Fruit fly (Drosophila melanogaster) whole organism, embryonic: ENCODE data around the gene dpr20.

ENCODE experiments used
- Ada2b ChIP-seq: fragments of 200-800 bp; sonication (Bioruptor generic); IDR thresholded peaks from 2 replicates; pipeline ENCODE4 v1.3.6; 2022; ENCODE audit warnings: missing biosample characterization, missing genetic modification characterization
- CG11723 ChIP-seq: fragments of 200-800 bp; sonication (Bioruptor generic); optimal IDR thresholded peaks from 2 replicates; lab custom pipeline; 2017; ENCODE audit warnings: missing biosample characterization, mild to moderate bottlenecking, missing genetic modification characterization
- CG12659 ChIP-seq: fragments of 200-800 bp; sonication (Bioruptor generic); optimal IDR thresholded peaks from 3 replicates; lab custom pipeline; 2017; ENCODE audit warnings: mild to moderate bottlenecking, missing biosample characterization, missing genetic modification reagents, missing genetic modification characterization
- CG13287 ChIP-seq: fragments of 200-800 bp; sonication (Bioruptor generic); IDR thresholded peaks from 2 replicates; pipeline ENCODE4 v1.3.6; 2022; ENCODE audit warnings: missing biosample characterization, missing genetic modification characterization; ENCODE audit not compliant: partially characterized antibody
- CG14050 ChIP-seq: fragments of 200-800 bp; sonication (Bioruptor generic); IDR thresholded peaks from 3 replicates; pipeline ENCODE4 v1.3.6; 2022; ENCODE audit warnings: missing biosample characterization, missing genetic modification characterization
- CG1603 ChIP-seq: fragments of 200-800 bp; sonication (Bioruptor generic); optimal IDR thresholded peaks from 2 replicates; lab custom pipeline; 2019; ENCODE audit warnings: missing biosample characterization, mild to moderate bottlenecking, missing genetic modification characterization, moderate library complexity
- CG1792 ChIP-seq: fragments of 200-800 bp; sonication (Bioruptor generic); optimal IDR thresholded peaks from 2 replicates; lab custom pipeline; 2016; ENCODE audit warnings: missing biosample characterization, missing genetic modification characterization
- CG18599 ChIP-seq: fragments of 200-800 bp; sonication (Bioruptor generic); optimal IDR thresholded peaks from 3 replicates; lab custom pipeline; 2017; ENCODE audit warnings: missing biosample characterization, missing genetic modification characterization, mild to moderate bottlenecking, moderate library complexity, missing genetic modification reagents
- CG18619 ChIP-seq: fragments of 200-800 bp; sonication (Bioruptor generic); optimal IDR thresholded peaks from 3 replicates; lab custom pipeline; 2017; ENCODE audit warnings: missing biosample characterization, mild to moderate bottlenecking, missing genetic modification characterization
- CG18764 ChIP-seq: fragments of 200-800 bp; sonication (Bioruptor generic); optimal IDR thresholded peaks from 3 replicates; lab custom pipeline; 2016; ENCODE audit warnings: missing biosample characterization, missing genetic modification characterization
- CG33557 ChIP-seq: fragments of 200-800 bp; sonication (Bioruptor generic); optimal IDR thresholded peaks from 2 replicates; lab custom pipeline; 2019; ENCODE audit warnings: missing biosample characterization, mild to moderate bottlenecking, missing genetic modification characterization, moderate library complexity
- CG4424 ChIP-seq: fragments of 200-800 bp; sonication (Bioruptor generic); optimal IDR thresholded peaks from 3 replicates; lab custom pipeline; 2016; ENCODE audit warnings: missing biosample characterization, missing genetic modification characterization
- CG6854 ChIP-seq: fragments of 200-800 bp; sonication (Bioruptor generic); optimal IDR thresholded peaks from 3 replicates; lab custom pipeline; 2017; ENCODE audit warnings: missing biosample characterization, mild to moderate bottlenecking, missing genetic modification characterization
- CG9215 ChIP-seq: fragments of 200-800 bp; sonication (Bioruptor generic); IDR thresholded peaks from 2 replicates; pipeline ENCODE4 v1.3.6; 2022; ENCODE audit warnings: missing biosample characterization, missing genetic modification characterization
- CG9797 ChIP-seq: fragments of 200-800 bp; sonication (Bioruptor generic); optimal IDR thresholded peaks from 3 replicates; lab custom pipeline; 2018; ENCODE audit warnings: missing biosample characterization, mild to moderate bottlenecking, missing genetic modification characterization
- CG9932 ChIP-seq: fragments of 200-800 bp; sonication (Bioruptor generic); IDR thresholded peaks from 2 replicates; pipeline ENCODE4 v1.3.6; 2022; ENCODE audit warnings: missing biosample characterization, missing genetic modification characterization
- CoRest ChIP-seq: fragments of 200-800 bp; sonication (Bioruptor generic); optimal IDR thresholded peaks from 3 replicates; lab custom pipeline; 2018; ENCODE audit warnings: missing biosample characterization, mild to moderate bottlenecking, missing genetic modification characterization, moderate library complexity
- D19A ChIP-seq: fragments of 200-800 bp; optimal IDR thresholded peaks from 3 replicates; lab custom pipeline; 2019; ENCODE audit warnings: missing biosample characterization, mild to moderate bottlenecking, missing genetic modification characterization, moderate library complexity
- Dref ChIP-seq: fragments of 200-800 bp; sonication (Bioruptor generic); IDR thresholded peaks from 2 replicates; pipeline ENCODE4 v1.3.6; 2022; ENCODE audit warnings: missing biosample characterization, missing genetic modification characterization
- Eip74EF ChIP-seq, 2 experiments: fragments of 200-800 bp in 1 of 2; fragments of >200 bp in 1 of 2; sonication (Bioruptor generic) in 1 of 2; optimal IDR thresholded peaks; 2 replicates each; lab custom pipeline; 2017 to 2019; ENCODE audit warnings: missing biosample characterization in 2 of 2, missing genetic modification characterization in 2 of 2, mild to moderate bottlenecking in 1 of 2, moderate library complexity in 1 of 2
- H15 ChIP-seq: fragments of 200-800 bp; sonication (Bioruptor generic); IDR thresholded peaks from 3 replicates; pipeline ENCODE4 v1.3.6; 2022; ENCODE audit warnings: missing biosample characterization, missing genetic modification characterization
- HLHmδ ChIP-seq: fragments of 200-800 bp; sonication (Bioruptor generic); optimal IDR thresholded peaks from 2 replicates; lab custom pipeline; 2018; ENCODE audit warnings: missing biosample characterization, mild to moderate bottlenecking, missing genetic modification characterization, moderate library complexity
- Hmr ChIP-seq: fragments of 200-800 bp; sonication (Bioruptor generic); optimal IDR thresholded peaks from 3 replicates; lab custom pipeline; 2017; ENCODE audit warnings: mild to moderate bottlenecking, missing biosample characterization, missing genetic modification reagents, missing genetic modification characterization
- Hr51 ChIP-seq, 2 experiments: fragments of 200-800 bp; sonication (Bioruptor generic); optimal IDR thresholded peaks; 2 replicates in 1 of 2; 3 replicates in 1 of 2; lab custom pipeline; 2016 to 2018; ENCODE audit warnings: missing biosample characterization in 2 of 2, missing genetic modification characterization in 2 of 2, mild to moderate bottlenecking in 1 of 2, moderate library complexity in 1 of 2
- Lim3 ChIP-seq: fragments of 200-800 bp; sonication (Bioruptor generic); IDR thresholded peaks from 2 replicates; pipeline ENCODE4 v1.3.6; 2022; ENCODE audit warnings: missing biosample characterization, missing genetic modification characterization
- MTF-1 ChIP-seq: fragments of 200-800 bp; sonication (Bioruptor generic); optimal IDR thresholded peaks from 2 replicates; lab custom pipeline; 2018; ENCODE audit warnings: missing biosample characterization, mild to moderate bottlenecking, missing genetic modification characterization, borderline replicate concordance
- Optix ChIP-seq: fragments of 200-800 bp; sonication (Bioruptor generic); IDR thresholded peaks from 3 replicates; pipeline ENCODE4 v1.3.6; 2022; ENCODE audit warnings: missing biosample characterization, missing genetic modification characterization
- ac ChIP-seq: fragments of 200-800 bp; sonication (Bioruptor generic); optimal IDR thresholded peaks from 3 replicates; lab custom pipeline; 2017; ENCODE audit warnings: missing biosample characterization, mild to moderate bottlenecking, missing genetic modification characterization
- al ChIP-seq: fragments of 200-800 bp; sonication (Bioruptor generic); IDR thresholded peaks from 2 replicates; pipeline ENCODE4 v1.3.6; 2022; ENCODE audit warnings: missing biosample characterization, missing genetic modification characterization
- ara ChIP-seq: fragments of 200-800 bp; sonication (Bioruptor generic); IDR thresholded peaks from 2 replicates; pipeline ENCODE4 v1.3.6; 2022; ENCODE audit warnings: missing biosample characterization, missing genetic modification characterization
- az2 ChIP-seq: fragments of 200-800 bp; sonication (Bioruptor generic); optimal IDR thresholded peaks from 3 replicates; lab custom pipeline; 2016; ENCODE audit warnings: missing biosample characterization, missing genetic modification characterization
- bbx ChIP-seq: fragments of 200-800 bp; sonication (Bioruptor generic); IDR thresholded peaks from 2 replicates; pipeline ENCODE4 v1.3.6; 2022; ENCODE audit warnings: missing biosample characterization, missing genetic modification characterization; ENCODE audit not compliant: partially characterized antibody
- cato ChIP-seq: fragments of 200-800 bp; sonication (Bioruptor generic); optimal IDR thresholded peaks from 2 replicates; lab custom pipeline; 2016; ENCODE audit warnings: missing biosample characterization, missing genetic modification characterization, borderline replicate concordance
- caup ChIP-seq: fragments of 200-800 bp; sonication (Bioruptor generic); optimal IDR thresholded peaks from 3 replicates; lab custom pipeline; 2017; ENCODE audit warnings: missing biosample characterization, mild to moderate bottlenecking, missing genetic modification characterization, moderate library complexity; ENCODE audit not compliant: severe bottlenecking
- chinmo ChIP-seq: fragments of 200-800 bp; sonication (Bioruptor generic); IDR thresholded peaks from 4 replicates; pipeline ENCODE4 v1.3.6; 2022; ENCODE audit warnings: missing biosample characterization, missing genetic modification characterization; ENCODE audit not compliant: partially characterized antibody
- disco-r ChIP-seq: fragments of 200-800 bp; sonication (Bioruptor generic); optimal IDR thresholded peaks from 2 replicates; lab custom pipeline; 2016; ENCODE audit warnings: missing biosample characterization, missing genetic modification characterization
- gt ChIP-seq: fragments of 200-800 bp; sonication (Bioruptor generic); IDR thresholded peaks from 2 replicates; pipeline ENCODE4 v1.3.6; 2022; ENCODE audit warnings: missing biosample characterization, missing genetic modification characterization
- hb ChIP-seq: fragments of 200-800 bp; sonication (Bioruptor generic); IDR thresholded peaks from 3 replicates; pipeline ENCODE4 v1.3.6; 2022; ENCODE audit warnings: missing biosample characterization, missing genetic modification characterization; ENCODE audit not compliant: partially characterized antibody
- hth ChIP-seq: fragments of >200 bp; optimal IDR thresholded peaks from 2 replicates; lab custom pipeline; 2017; ENCODE audit warnings: inconsistent platforms
- lov ChIP-seq, 2 experiments: fragments of 200-800 bp in 1 of 2; fragments of >200 bp in 1 of 2; sonication (Bioruptor generic) in 1 of 2; IDR thresholded peaks in 1 of 2; optimal IDR thresholded peaks in 1 of 2; 2 replicates in 1 of 2; 3 replicates in 1 of 2; pipeline versions ENCODE4 v1.3.6 to Lab custom; 2017 to 2022; ENCODE audit warnings: missing biosample characterization in 1 of 2, missing genetic modification characterization in 1 of 2
- luna ChIP-seq: fragments of 200-800 bp; sonication (Bioruptor generic); optimal IDR thresholded peaks from 2 replicates; lab custom pipeline; 2016; ENCODE audit warnings: missing biosample characterization, missing genetic modification characterization
- oc ChIP-seq: fragments of 200-800 bp; sonication (Bioruptor generic); optimal IDR thresholded peaks from 2 replicates; lab custom pipeline; 2018; ENCODE audit warnings: missing biosample characterization, mild to moderate bottlenecking, missing genetic modification characterization, moderate library complexity
- stc ChIP-seq: fragments of 200-800 bp; sonication (Bioruptor generic); IDR thresholded peaks from 2 replicates; pipeline ENCODE4 v1.3.6; 2022; ENCODE audit warnings: missing biosample characterization, missing genetic modification characterization
- tin ChIP-seq: fragments of 200-800 bp; sonication (Bioruptor generic); optimal IDR thresholded peaks from 3 replicates; lab custom pipeline; 2016; ENCODE audit warnings: missing biosample characterization, missing genetic modification characterization
- wdn ChIP-seq: fragments of 200-800 bp; sonication (Bioruptor generic); IDR thresholded peaks from 2 replicates; pipeline ENCODE4 v1.3.6; 2022; ENCODE audit warnings: missing biosample characterization, missing genetic modification characterization
- zfh1 ChIP-seq: fragments of 200-800 bp; sonication (Bioruptor generic); IDR thresholded peaks from 3 replicates; pipeline ENCODE4 v1.3.6; 2022; ENCODE audit warnings: missing biosample characterization, missing genetic modification characterization

dpr20 gene

dm6 chr3L:815234-816200 lies 41.5 kb downstream of the dpr20 start (continued):
- TF ChIP-seq CG6854 (GFP tag; lab: Kevin White, UChicago) (no peak), H15 (GFP tag; lab: Robert Waterston, UW) (peak; percentile 46; the same call in 1 of the 3 replicates), MTF-1 (GFP tag; lab: Kevin White, UChicago) (peak; percentile 5), luna (no peak), lov (optimal IDR thresholded peaks at IDR 0.05; lab: Kevin White, UChicago) (no peak), lov (GFP tag; IDR thresholded peaks at IDR 0.05; lab: Robert Waterston, UW) (peak; percentile 47; the same call in 1 of the 3 replicates), bbx (GFP tag; lab: Robert Waterston, UW) (no peak), CG1792 (GFP tag; lab: Kevin White, UChicago) (no peak), hb (GFP tag; lab: Robert Waterston, UW) (0 out of 3 replicates have a peak, but pooled peaks have one; percentile 48), CG4424 (GFP tag; lab: Kevin White, UChicago) (no peak), Hmr (no peak), CG33557 (GFP tag; lab: Kevin White, UChicago) (no peak), CG18599 (GFP tag; lab: Kevin White, UChicago) (no peak), caup (GFP tag; lab: Kevin White, UChicago) (no peak), Lim3 (GFP tag; lab: Robert Waterston, UW) (no peak), ara (peak; percentile 29; the same call in 1 of the 2 replicates), CG9932 (GFP tag; lab: Robert Waterston, UW) (peak; percentile 55; the same call in 1 of the 2 replicates), CG9215 (GFP tag; lab: Robert Waterston, UW) (peak; percentile 45; the same call in 1 of the 2 replicates), az2 (GFP tag; lab: Kevin White, UChicago) (peak; percentile 29), CG12659 (GFP tag; lab: Kevin White, UChicago) (peak; percentile 24), tin (GFP tag; lab: Kevin White, UChicago) (no peak), Hr51 (GFP tag; optimal IDR thresholded peaks at IDR 0.05; lab: Kevin White, UChicago) (peak in 1 of 2 experiments; percentile 55), D19A (tag; lab: Kevin White, UChicago) (peak; percentile 87), Dref (no peak), Ada2b (GFP tag; lab: Robert Waterston, UW) (no peak; the same call in 1 of the 2 replicates), CoRest (tag; lab: Kevin White, UChicago) (peak; percentile 36), HLHmδ (GFP tag; lab: Kevin White, UChicago) (no peak), zfh1 (GFP tag; lab: Robert Waterston, UW) (0 out of 3 replicates have a peak, but pooled peaks have one; percentile 39), hth (lab: Kevin White, UChicago) (no peak), al (GFP tag; lab: Robert Waterston, UW) (0 out of 2 replicates have a peak, but pooled peaks have one; percentile 28), Optix (0 out of 3 replicates have a peak, but pooled peaks have one; percentile 18), wdn (GFP tag; lab: Robert Waterston, UW) (no peak), chinmo (GFP tag; lab: Robert Waterston, UW) (0 out of 4 replicates have a peak, but pooled peaks have one; percentile 49), CG13287 (GFP tag; lab: Robert Waterston, UW) (no peak), CG14050 (GFP tag; lab: Robert Waterston, UW) (peak; percentile 65), CG11723 (GFP tag; lab: Kevin White, UChicago) (no peak), disco-r (no peak), CG18619 (no peak), CG9797 (no peak), CG18764 (GFP tag; lab: Kevin White, UChicago) (no peak), Eip74EF (GFP tag; optimal IDR thresholded peaks at IDR 0.05; lab: Kevin White, UChicago) (no peak), ac (GFP tag; lab: Kevin White, UChicago) (no peak), cato (GFP tag; lab: Kevin White, UChicago) (no peak), oc (tag; lab: Kevin White, UChicago) (peak; percentile 58), stc (no peak), CG1603 (tag; lab: Kevin White, UChicago) (no peak), gt (GFP tag; lab: Robert Waterston, UW) (no peak)
